Worm (Caenorhabditis elegans): ENCODE measurements around the gene pqn-91.

ce11 chrIV:15315502-15315901 lies 23.8 kb downstream of the pqn-91 start:
- TF ChIP-seq mep-1 (tag; optimal IDR thresholded peaks at IDR 0.05) (no peak), elt-3 (tag; optimal IDR thresholded peaks at IDR 0.05) (no peak), nhr-237 (tag; optimal IDR thresholded peaks at IDR 0.05) (no peak), lin-32 (GFP tag; optimal IDR thresholded peaks at IDR 0.05) (no peak), lsy-2 (tag; optimal IDR thresholded peaks at IDR 0.05) (no peak), nhr-28 (tag; optimal IDR thresholded peaks at IDR 0.05) (no peak), blmp-1 (tag; optimal IDR thresholded peaks at IDR 0.05) (no peak), ces-1 (GFP tag; optimal IDR thresholded peaks at IDR 0.05) (no peak), ztf-11 (tag; optimal IDR thresholded peaks at IDR 0.05) (no peak), nhr-76 (tag; optimal IDR thresholded peaks at IDR 0.05) (no peak), snpc-4 (tag; optimal IDR thresholded peaks at IDR 0.05) (no peak), pha-4 (tag; optimal IDR thresholded peaks at IDR 0.05) (no peak), mab-5 (tag; optimal IDR thresholded peaks at IDR 0.05) (no peak)
